Worm (Caenorhabditis elegans) whole organism, L3 larva: ENCODE data around the gene fbxa-107.

Experiments used
- fkh-10 ChIP-seq: sonication (generic microtip); optimal IDR thresholded peaks from 2 replicates; lab custom pipeline; 2017; ENCODE audit warnings: missing biosample characterization, missing genetic modification reagents, missing genetic modification characterization
- mdl-1 ChIP-seq: fragments of 150-350 bp; optimal IDR thresholded peaks from 2 replicates; lab custom pipeline; 2014; ENCODE audit warnings: missing biosample characterization, missing genetic modification characterization
- nhr-25 ChIP-seq: sonication (generic microtip); optimal IDR thresholded peaks from 2 replicates; lab custom pipeline; 2017; ENCODE audit warnings: missing biosample characterization, missing genetic modification characterization
- nhr-28 ChIP-seq: fragments of 150-350 bp; optimal IDR thresholded peaks from 2 replicates; lab custom pipeline; 2014; ENCODE audit warnings: missing biosample characterization, missing genetic modification characterization
- skn-1 ChIP-seq: fragments of 150-350 bp; optimal IDR thresholded peaks from 2 replicates; lab custom pipeline; 2014; ENCODE audit warnings: missing biosample characterization, missing genetic modification characterization

DNA sequence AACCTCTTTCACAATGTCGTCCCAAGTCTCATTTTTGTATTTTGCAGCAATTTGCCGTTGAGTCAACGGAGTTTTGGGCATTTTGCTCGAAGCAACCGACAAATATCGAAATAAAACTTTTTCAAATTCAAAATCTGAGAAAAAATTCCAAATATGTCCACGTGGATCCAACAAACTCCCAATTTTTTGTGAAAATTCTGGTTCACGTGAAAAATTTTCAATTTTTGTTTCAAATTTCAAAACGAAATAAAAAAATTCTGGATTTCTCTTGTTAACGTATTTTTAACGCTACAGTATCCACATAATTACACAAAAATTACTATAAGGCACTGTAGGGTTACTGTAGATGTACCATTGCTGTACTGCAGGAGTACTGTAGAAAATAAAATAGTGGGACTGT is 37.5 kb downstream of the fbxa-107 start, which contains the start of gene C14A6.13:
- no peak for TF ChIP-seq skn-1 (tag; lab: Kevin White, UChicago)
- TF ChIP-seq nhr-25 (tag; lab: Kevin White, UChicago) = no peak
- no peak for TF ChIP-seq fkh-10 (GFP tag; lab: Kevin White, UChicago)
- no peak for TF ChIP-seq mdl-1 (tag; lab: Kevin White, UChicago)
- TF ChIP-seq nhr-28 (tag; lab: Kevin White, UChicago) = no peak
